Worm (Caenorhabditis elegans) whole organism, mixed stage, embryonic: ENCODE results near the gene nhr-152.

Experiments used
- M03D4.4 ChIP-seq: sonication (generic microtip); optimal IDR thresholded peaks from 2 replicates; lab custom pipeline; 2017; ENCODE audit warnings: mild to moderate bottlenecking, missing genetic modification characterization, missing compliant biosample characterization
- bed-3 ChIP-seq: fragments of 200-800 bp; sonication (Bioruptor generic); optimal IDR thresholded peaks from 3 replicates; lab custom pipeline; 2018; ENCODE audit warnings: mild to moderate bottlenecking, missing genetic modification characterization, moderate library complexity, missing compliant biosample characterization
- blmp-1 ChIP-seq: fragments of 150-350 bp; optimal IDR thresholded peaks from 2 replicates; lab custom pipeline; 2014; ENCODE audit warnings: missing biosample characterization, missing genetic modification characterization
- ceh-39 ChIP-seq: fragments of 150-350 bp; optimal IDR thresholded peaks from 2 replicates; lab custom pipeline; 2014; ENCODE audit warnings: missing biosample characterization, missing genetic modification characterization
- ceh-83 ChIP-seq: fragments of 200-800 bp; sonication (Bioruptor generic); optimal IDR thresholded peaks from 2 replicates; lab custom pipeline; 2018; ENCODE audit warnings: mild to moderate bottlenecking, missing genetic modification characterization, missing compliant biosample characterization
- ces-1 ChIP-seq: fragments of 150-350 bp; optimal IDR thresholded peaks from 2 replicates; lab custom pipeline; 2014; ENCODE audit warnings: missing biosample characterization, missing genetic modification reagents, missing genetic modification characterization
- cnd-1 ChIP-seq: fragments of 200-800 bp; sonication (Bioruptor generic); optimal IDR thresholded peaks from 2 replicates; lab custom pipeline; 2018; ENCODE audit warnings: mild to moderate bottlenecking, missing genetic modification characterization, missing compliant biosample characterization
- drap-1 ChIP-seq: fragments of 200-800 bp; sonication (Bioruptor generic); optimal IDR thresholded peaks from 3 replicates; lab custom pipeline; 2018; ENCODE audit warnings: mild to moderate bottlenecking, missing genetic modification characterization, missing compliant biosample characterization
- elt-1 ChIP-seq: sonication (generic microtip); optimal IDR thresholded peaks from 2 replicates; lab custom pipeline; 2017; ENCODE audit warnings: missing genetic modification characterization, mild to moderate bottlenecking, missing compliant biosample characterization, antibody characterized with exemption, moderate library complexity, borderline replicate concordance; ENCODE audit not compliant: insufficient read depth
- elt-3 ChIP-seq: fragments of 150-350 bp; optimal IDR thresholded peaks from 2 replicates; lab custom pipeline; 2014; ENCODE audit warnings: missing biosample characterization, missing genetic modification characterization
- flh-1 ChIP-seq: fragments of 200-800 bp; sonication (Bioruptor generic); optimal IDR thresholded peaks from 2 replicates; lab custom pipeline; 2018; ENCODE audit warnings: mild to moderate bottlenecking, missing genetic modification characterization, moderate library complexity, missing compliant biosample characterization
- ham-2 ChIP-seq: fragments of 200-800 bp; sonication (Bioruptor generic); optimal IDR thresholded peaks from 2 replicates; lab custom pipeline; 2018; ENCODE audit warnings: mild to moderate bottlenecking, missing genetic modification characterization, missing compliant biosample characterization
- hlh-1 ChIP-seq: fragments of 150-350 bp; optimal IDR thresholded peaks from 2 replicates; lab custom pipeline; 2014; ENCODE audit warnings: missing biosample characterization, missing genetic modification reagents, missing genetic modification characterization
- lin-32 ChIP-seq: fragments of 200-800 bp; sonication (Bioruptor generic); optimal IDR thresholded peaks from 2 replicates; lab custom pipeline; 2018; ENCODE audit warnings: mild to moderate bottlenecking, missing genetic modification characterization, missing compliant biosample characterization
- lsy-2 ChIP-seq: fragments of 150-350 bp; optimal IDR thresholded peaks from 2 replicates; lab custom pipeline; 2014; ENCODE audit warnings: missing biosample characterization, missing genetic modification characterization
- mep-1 ChIP-seq: fragments of 150-350 bp; optimal IDR thresholded peaks from 2 replicates; lab custom pipeline; 2017; ENCODE audit warnings: missing biosample characterization, missing genetic modification reagents, missing genetic modification characterization, inconsistent platforms
- mls-2 ChIP-seq: sonication (generic microtip); optimal IDR thresholded peaks from 2 replicates; lab custom pipeline; 2016; ENCODE audit warnings: mild to moderate bottlenecking, missing genetic modification characterization, moderate library complexity, missing compliant biosample characterization
- nhr-12 ChIP-seq: fragments of 150-350 bp; optimal IDR thresholded peaks from 2 replicates; lab custom pipeline; 2014; ENCODE audit warnings: missing biosample characterization, missing genetic modification characterization
- nhr-2 ChIP-seq: fragments of 150-350 bp; optimal IDR thresholded peaks from 2 replicates; lab custom pipeline; 2014; ENCODE audit warnings: missing biosample characterization, missing genetic modification characterization
- nhr-237 ChIP-seq: fragments of 150-350 bp; optimal IDR thresholded peaks from 2 replicates; lab custom pipeline; 2014; ENCODE audit warnings: missing biosample characterization, missing genetic modification characterization
- nhr-28 ChIP-seq: fragments of 150-350 bp; optimal IDR thresholded peaks from 2 replicates; lab custom pipeline; 2014; ENCODE audit warnings: missing biosample characterization, missing genetic modification characterization
- pha-4 ChIP-seq: fragments of 150-350 bp; optimal IDR thresholded peaks from 2 replicates; lab custom pipeline; 2018; ENCODE audit warnings: missing biosample characterization, missing genetic modification reagents, missing genetic modification characterization
- sem-2 ChIP-seq: fragments of 200-800 bp; sonication (Bioruptor generic); optimal IDR thresholded peaks from 2 replicates; lab custom pipeline; 2018; ENCODE audit warnings: mild to moderate bottlenecking, missing genetic modification characterization, missing compliant biosample characterization
- snpc-4 ChIP-seq: fragments of 150-350 bp; optimal IDR thresholded peaks from 2 replicates; lab custom pipeline; 2014; ENCODE audit warnings: missing biosample characterization, missing genetic modification characterization
- unc-120 ChIP-seq: sonication (generic microtip); optimal IDR thresholded peaks from 2 replicates; lab custom pipeline; 2017; ENCODE audit warnings: missing genetic modification characterization, missing compliant biosample characterization; ENCODE audit not compliant: poor library complexity, severe bottlenecking
- unc-39 ChIP-seq: fragments of 150-350 bp; optimal IDR thresholded peaks from 2 replicates; lab custom pipeline; 2014; ENCODE audit warnings: missing biosample characterization, missing genetic modification characterization
- unc-62 ChIP-seq: fragments of 150-350 bp; optimal IDR thresholded peaks from 2 replicates; lab custom pipeline; 2014; ENCODE audit warnings: missing biosample characterization, missing genetic modification reagents, missing genetic modification characterization
- zip-8 ChIP-seq: fragments of 150-350 bp; optimal IDR thresholded peaks from 2 replicates; lab custom pipeline; 2014; ENCODE audit warnings: missing biosample characterization, missing genetic modification characterization
- ztf-11 ChIP-seq: fragments of 150-350 bp; optimal IDR thresholded peaks from 2 replicates; lab custom pipeline; 2014; ENCODE audit warnings: missing biosample characterization, missing genetic modification characterization

The nhr-152 gene

ce11 chrV:7686189-7686588, at the start of gene nhr-152, which contains the start of gene nhr-94:
Gene nhr-152, plus strand, starts transcription at chrV:7686350.
Gene nhr-94, minus strand, starts transcription at chrV:7686335.
- peak; percentile 49 for TF ChIP-seq elt-1
- no peak for TF ChIP-seq unc-62 (GFP tag; lab: Kevin White, UChicago)
- no peak for TF ChIP-seq mls-2 (tag; lab: Kevin White, UChicago)
- TF ChIP-seq lsy-2 (tag; lab: Kevin White, UChicago), result no peak
- no peak for TF ChIP-seq nhr-28
- TF ChIP-seq hlh-1 (tag; lab: Kevin White, UChicago), result no peak
- TF ChIP-seq nhr-2 (tag; lab: Kevin White, UChicago), result peak; percentile 81
- no peak for TF ChIP-seq nhr-237 (tag; lab: Kevin White, UChicago)
- TF ChIP-seq unc-120 (tag; lab: Kevin White, UChicago), result no peak
- TF ChIP-seq elt-3 (tag; lab: Kevin White, UChicago), result no peak
- TF ChIP-seq ham-2, result no peak
- TF ChIP-seq blmp-1 (tag; lab: Kevin White, UChicago), result no peak
- TF ChIP-seq zip-8 (tag; lab: Kevin White, UChicago), result no peak
- TF ChIP-seq, all 35 proteins: peak for 2

ce11 chrV:7637801-7638200, 48.3 kb upstream of the nhr-152 start, which contains the start of gene clec-45:
Gene clec-45, plus strand, starts transcription at chrV:7638101.
- TF ChIP-seq nhr-237 (tag; lab: Kevin White, UChicago) (no peak), lin-32 (no peak), sem-2 (GFP tag; lab: Kevin White, UChicago) (no peak), cnd-1 (tag; lab: Kevin White, UChicago) (no peak), unc-120 (tag; lab: Kevin White, UChicago) (no peak), elt-3 (tag; lab: Kevin White, UChicago) (no peak), snpc-4 (tag; lab: Kevin White, UChicago) (no peak), pha-4 (no peak), nhr-2 (tag; lab: Kevin White, UChicago) (no peak), nhr-28 (no peak), nhr-12 (tag; lab: Kevin White, UChicago) (no peak), bed-3 (GFP tag; lab: Kevin White, UChicago) (no peak), ceh-83 (GFP tag; lab: Kevin White, UChicago) (no peak)

ce11 chrV:7639356-7639755, 46.8 kb upstream of the nhr-152 start:
- TF ChIP-seq ham-2, result no peak

ce11 chrV:7639787-7640186, 46.4 kb upstream of the nhr-152 start, which contains the start of gene F07C4.10:
Gene F07C4.10, minus strand, starts transcription at chrV:7639887.
- no peak for TF ChIP-seq ham-2
- no peak for TF ChIP-seq unc-39 (tag; lab: Kevin White, UChicago)
- no peak for TF ChIP-seq ceh-39 (tag; lab: Kevin White, UChicago)
- no peak for TF ChIP-seq zip-8 (tag; lab: Kevin White, UChicago)
- no peak for TF ChIP-seq ztf-11 (tag; lab: Kevin White, UChicago)
- no peak for TF ChIP-seq drap-1 (GFP tag; lab: Kevin White, UChicago)
- TF ChIP-seq mep-1 (tag; lab: Kevin White, UChicago), result no peak
- no peak for TF ChIP-seq nhr-12 (tag; lab: Kevin White, UChicago)
- no peak for TF ChIP-seq cnd-1 (tag; lab: Kevin White, UChicago)
- no peak for TF ChIP-seq flh-1 (GFP tag; lab: Kevin White, UChicago)
- TF ChIP-seq mls-2 (tag; lab: Kevin White, UChicago), result no peak
- TF ChIP-seq hlh-1 (tag; lab: Kevin White, UChicago), result no peak
- no peak for TF ChIP-seq sem-2 (GFP tag; lab: Kevin White, UChicago)
- no peak for TF ChIP-seq nhr-237 (tag; lab: Kevin White, UChicago)
- TF ChIP-seq nhr-2 (tag; lab: Kevin White, UChicago), result no peak
- no peak for TF ChIP-seq ces-1 (GFP tag; lab: Kevin White, UChicago)
- no peak for TF ChIP-seq elt-3 (tag; lab: Kevin White, UChicago)

- TF ChIP-seq M03D4.4 (tag; lab: Kevin White, UChicago), result no peak
- no peak for TF ChIP-seq zip-8 (tag; lab: Kevin White, UChicago)
- TF ChIP-seq blmp-1 (tag; lab: Kevin White, UChicago), result no peak
- TF ChIP-seq unc-62 (GFP tag; lab: Kevin White, UChicago), result no peak
- TF ChIP-seq nhr-237 (tag; lab: Kevin White, UChicago), result no peak
- TF ChIP-seq elt-1, result no peak
- TF ChIP-seq, all 35 proteins: peak for 0
Measured at ce11 chrV:7641718-7642117, 44.4 kb upstream of the nhr-152 start.
